Worm (Caenorhabditis elegans) whole organism, mixed stage, embryonic: ENCODE results near the gene irk-3.

Experiments
- blmp-1 ChIP-seq: fragments of 150-350 bp; optimal IDR thresholded peaks from 2 replicates; lab custom pipeline; 2014; ENCODE audit warnings: missing biosample characterization, missing genetic modification characterization
- ceh-39 ChIP-seq: fragments of 150-350 bp; optimal IDR thresholded peaks from 2 replicates; lab custom pipeline; 2014; ENCODE audit warnings: missing biosample characterization, missing genetic modification characterization
- ceh-43 ChIP-seq: fragments of 200-800 bp; sonication (Bioruptor generic); optimal IDR thresholded peaks from 2 replicates; lab custom pipeline; 2018; ENCODE audit warnings: mild to moderate bottlenecking, missing genetic modification characterization, moderate library complexity, missing compliant biosample characterization
- ces-1 ChIP-seq: fragments of 150-350 bp; optimal IDR thresholded peaks from 2 replicates; lab custom pipeline; 2014; ENCODE audit warnings: missing biosample characterization, missing genetic modification reagents, missing genetic modification characterization
- elt-3 ChIP-seq: fragments of 150-350 bp; optimal IDR thresholded peaks from 2 replicates; lab custom pipeline; 2014; ENCODE audit warnings: missing biosample characterization, missing genetic modification characterization
- nhr-237 ChIP-seq: fragments of 150-350 bp; optimal IDR thresholded peaks from 2 replicates; lab custom pipeline; 2014; ENCODE audit warnings: missing biosample characterization, missing genetic modification characterization
- nhr-28 ChIP-seq: fragments of 150-350 bp; optimal IDR thresholded peaks from 2 replicates; lab custom pipeline; 2014; ENCODE audit warnings: missing biosample characterization, missing genetic modification characterization
- pha-4 ChIP-seq: fragments of 150-350 bp; optimal IDR thresholded peaks from 2 replicates; lab custom pipeline; 2018; ENCODE audit warnings: missing biosample characterization, missing genetic modification reagents, missing genetic modification characterization
- unc-39 ChIP-seq: fragments of 150-350 bp; optimal IDR thresholded peaks from 2 replicates; lab custom pipeline; 2014; ENCODE audit warnings: missing biosample characterization, missing genetic modification characterization

ce11 chrX:14415641-14416040 is 45.4 kb upstream of the irk-3 start, which contains the start of gene F23D12.10:
- no peak for TF ChIP-seq pha-4
- TF ChIP-seq blmp-1: no peak
- no peak for TF ChIP-seq unc-39
- no peak for TF ChIP-seq nhr-28 (tag; lab: Kevin White, UChicago)
- TF ChIP-seq ceh-39 (tag; lab: Kevin White, UChicago): no peak
- TF ChIP-seq ceh-43 (GFP tag; lab: Kevin White, UChicago): no peak
- no peak for TF ChIP-seq elt-3 (tag; lab: Kevin White, UChicago)
- no peak for TF ChIP-seq ces-1 (GFP tag; lab: Kevin White, UChicago)
- no peak for TF ChIP-seq nhr-237
